Worm (Caenorhabditis elegans): Measurements from ENCODE around the gene ugt-5.

The ugt-5 gene

DNA sequence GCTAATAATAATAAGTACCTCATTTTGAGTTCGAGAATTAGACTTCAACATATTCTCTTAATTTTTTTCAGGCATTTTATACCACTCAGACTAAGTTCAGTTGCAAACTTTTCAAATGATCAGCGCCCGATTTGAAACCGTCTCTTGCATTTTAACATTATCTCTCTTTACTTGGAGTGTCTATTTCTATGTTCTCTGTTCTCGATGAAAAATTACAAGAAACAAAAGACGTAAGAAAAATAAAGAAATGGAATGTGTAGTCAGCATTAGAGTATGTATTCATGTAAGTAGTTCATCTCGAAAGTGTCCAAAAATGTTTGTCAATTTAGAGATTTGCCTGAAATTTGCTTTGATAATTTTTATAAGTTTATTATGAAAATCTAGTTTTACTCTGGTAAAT is 7.4 kb upstream of the ugt-5 start, which contains the start of gene ugt-3:
Gene ugt-3 (minus strand): TSS at position 101 of the 400 bp plus-strand sequence.
- no peak for TF ChIP-seq daf-12 (tag; optimal IDR thresholded peaks at IDR 0.05)
- TF ChIP-seq nhr-77 (tag; optimal IDR thresholded peaks at IDR 0.05) = no peak
- no peak for TF ChIP-seq sdz-12 (GFP tag; optimal IDR thresholded peaks at IDR 0.05)
- no peak for TF ChIP-seq zfp-3 (GFP tag; conservative IDR thresholded peaks at IDR 0.05)
- no peak for TF ChIP-seq zag-1 (tag; optimal IDR thresholded peaks at IDR 0.05)
- TF ChIP-seq daf-16 (GFP tag; optimal IDR thresholded peaks at IDR 0.05) = no peak
- TF ChIP-seq daf-16 (tag; optimal IDR thresholded peaks at IDR 0.05) = no peak
- TF ChIP-seq madf-9 (GFP tag; conservative IDR thresholded peaks at IDR 0.05) = no peak
- no peak for TF ChIP-seq Y48G9A.11 (GFP tag; IDR thresholded peaks at IDR 0.05)

DNA sequence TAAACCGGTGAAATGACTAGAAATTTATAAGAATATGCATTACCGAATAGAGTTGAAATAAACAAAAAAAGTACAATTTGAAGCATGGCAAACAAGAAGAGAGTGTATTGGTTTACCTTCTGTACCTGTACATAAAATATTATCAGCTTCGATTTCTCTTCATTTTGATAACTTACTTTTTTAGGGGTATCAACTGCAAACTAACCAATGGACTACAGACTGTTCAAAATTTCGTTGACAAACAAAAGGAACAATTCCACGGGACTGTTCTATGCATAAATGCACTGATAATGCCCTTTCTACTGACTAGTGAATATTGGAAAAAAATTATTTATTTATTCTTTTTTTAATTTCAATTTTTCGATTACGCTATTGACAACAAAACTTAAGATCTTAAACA is 5.2 kb upstream of the ugt-5 start, which contains the start of gene ugt-6:
Gene ugt-6 (minus strand): TSS at position 233 of the 400 bp plus-strand sequence.
- no peak for TF ChIP-seq lin-1 (GFP tag; IDR thresholded peaks at IDR 0.05)
- no peak for TF ChIP-seq mxl-3 (GFP tag; optimal IDR thresholded peaks at IDR 0.05)
- TF ChIP-seq dve-1 (tag; optimal IDR thresholded peaks at IDR 0.05; ENCODE audit: insufficient read depth) = no peak
- no peak for TF ChIP-seq D1046.2 (GFP tag; IDR thresholded peaks at IDR 0.05)
- TF ChIP-seq T26A8.4 (GFP tag; IDR thresholded peaks at IDR 0.05) = no peak
- TF ChIP-seq attf-4 (tag; optimal IDR thresholded peaks at IDR 0.05) = no peak
- no peak for TF ChIP-seq skn-1 (tag; optimal IDR thresholded peaks at IDR 0.05)
- no peak for TF ChIP-seq daf-16 (GFP tag; optimal IDR thresholded peaks at IDR 0.05)
- peak; percentile 82 for TF ChIP-seq daf-16 (tag; optimal IDR thresholded peaks at IDR 0.05)
- TF ChIP-seq nhr-28 (tag; optimal IDR thresholded peaks at IDR 0.05) = peak; percentile 75
- no peak for TF ChIP-seq F10B5.3 (tag; optimal IDR thresholded peaks at IDR 0.05)
- no peak for TF ChIP-seq F37D6.2 (tag; optimal IDR thresholded peaks at IDR 0.05)
- TF ChIP-seq ceh-82 (tag; optimal IDR thresholded peaks at IDR 0.05) = no peak
- TF ChIP-seq aly-2 (tag; optimal IDR thresholded peaks at IDR 0.05) = no peak
- no peak for TF ChIP-seq zfp-2 (tag; optimal IDR thresholded peaks at IDR 0.05)

DNA sequence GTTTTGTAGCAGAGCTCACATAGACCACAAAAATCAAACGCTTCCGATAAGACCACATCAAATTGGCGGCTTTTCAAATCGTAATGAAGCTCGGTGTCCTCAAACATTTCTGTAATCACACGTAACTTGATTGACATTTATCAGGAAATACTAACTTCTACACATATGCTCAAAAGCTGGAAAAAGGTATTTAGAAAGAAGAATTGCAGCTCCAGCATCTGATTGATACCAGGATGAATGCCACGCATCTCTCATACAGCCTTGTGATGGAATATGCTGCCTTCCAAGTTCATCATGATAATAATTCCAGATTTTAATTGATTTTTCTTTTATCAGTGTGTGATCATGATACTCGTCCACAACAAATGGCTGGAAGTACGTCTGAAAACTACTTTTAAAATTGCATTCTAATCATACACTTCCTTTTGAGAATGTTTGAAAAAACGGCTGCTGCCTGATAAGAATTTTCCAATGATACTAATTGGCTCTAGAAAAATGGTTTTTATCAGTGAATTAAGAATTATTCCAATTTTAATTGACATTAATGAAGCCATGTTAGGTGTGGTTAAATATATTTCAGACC is 4.2 kb upstream of the ugt-5 start:
- TF ChIP-seq dve-1 (tag; optimal IDR thresholded peaks at IDR 0.05; ENCODE audit: insufficient read depth) = peak; percentile 21
- TF ChIP-seq set-16 (GFP tag; IDR thresholded peaks at IDR 0.05) = no peak
- TF ChIP-seq dmd-6 (GFP tag; IDR thresholded peaks at IDR 0.05) = peak; percentile 81
- no peak for TF ChIP-seq daf-8 (GFP tag; IDR thresholded peaks at IDR 0.05)
- no peak for TF ChIP-seq hif-1 (tag; optimal IDR thresholded peaks at IDR 0.05)
- TF ChIP-seq ceh-32 (tag; optimal IDR thresholded peaks at IDR 0.05; ENCODE audit: poor library complexity) = no peak
- 0 out of 2 replicates have a peak, but pooled peaks have one; percentile 36 for TF ChIP-seq tra-1 (GFP tag; IDR thresholded peaks at IDR 0.05)
- TF ChIP-seq ztf-7 (tag; optimal IDR thresholded peaks at IDR 0.05) = no peak
- TF ChIP-seq nhr-48 (tag; optimal IDR thresholded peaks at IDR 0.05) = peak; percentile 53
- TF ChIP-seq madf-9 (GFP tag; conservative IDR thresholded peaks at IDR 0.05) = no peak
- no peak for TF ChIP-seq F37D6.2 (tag; optimal IDR thresholded peaks at IDR 0.05)
- no peak for TF ChIP-seq Y75B8A.6 (GFP tag; IDR thresholded peaks at IDR 0.05)
- no peak for TF ChIP-seq unc-39 (tag; optimal IDR thresholded peaks at IDR 0.05)
- peak; percentile 52 for TF ChIP-seq pqm-1 (tag; optimal IDR thresholded peaks at IDR 0.05)
- TF ChIP-seq ces-1 (GFP tag; optimal IDR thresholded peaks at IDR 0.05) = no peak
- no peak for TF ChIP-seq Y48G9A.11 (GFP tag; IDR thresholded peaks at IDR 0.05)
- no peak for TF ChIP-seq zag-1 (tag; optimal IDR thresholded peaks at IDR 0.05)
- no peak for TF ChIP-seq hlh-11 (tag; optimal IDR thresholded peaks at IDR 0.05)
- no peak for TF ChIP-seq T26A8.4 (GFP tag; IDR thresholded peaks at IDR 0.05)
- no peak for TF ChIP-seq spr-3 (GFP tag; optimal IDR thresholded peaks at IDR 0.05)
- TF ChIP-seq gei-8 (GFP tag; optimal IDR thresholded peaks at IDR 0.05) = no peak
- peak in 1 of 2 experiments; percentile 83 for TF ChIP-seq unc-62 (GFP tag; optimal IDR thresholded peaks at IDR 0.05 in 1 of 2)
- TF ChIP-seq unc-62 (tag; optimal IDR thresholded peaks at IDR 0.05) = no peak
- no peak for TF ChIP-seq daf-19 (GFP tag; conservative IDR thresholded peaks at IDR 0.05)
- no peak for TF ChIP-seq lin-13 (GFP tag; optimal IDR thresholded peaks at IDR 0.05)
- TF ChIP-seq php-3 (GFP tag; IDR thresholded peaks at IDR 0.05) = no peak
- no peak for TF ChIP-seq lir-3 (tag; optimal IDR thresholded peaks at IDR 0.05)
- TF ChIP-seq egl-27 (tag; optimal IDR thresholded peaks at IDR 0.05) = no peak
- TF ChIP-seq dmd-9 (GFP tag; IDR thresholded peaks at IDR 0.05) = no peak
